Worm (Caenorhabditis elegans): ENCODE data around the gene H09F14.1.

Gene H09F14.1

ce11 chrV:10615496-10615895 is at the start of gene H09F14.1:
Gene H09F14.1, minus strand, starts transcription at chrV:10615596.
- no peak for TF ChIP-seq ceh-31 (tag; optimal IDR thresholded peaks at IDR 0.05)
- no peak for TF ChIP-seq unc-55 (GFP tag; optimal IDR thresholded peaks at IDR 0.05)
- TF ChIP-seq dmd-4 (tag; optimal IDR thresholded peaks at IDR 0.05; ENCODE audit: borderline replicate concordance) = no peak
- no peak for TF ChIP-seq unc-86 (tag; optimal IDR thresholded peaks at IDR 0.05)
- TF ChIP-seq sox-2 (GFP tag; IDR thresholded peaks at IDR 0.05) = no peak
- TF ChIP-seq fax-1 (tag; optimal IDR thresholded peaks at IDR 0.05) = no peak
- no peak for TF ChIP-seq hlh-13 (GFP tag; optimal IDR thresholded peaks at IDR 0.05)
- TF ChIP-seq ref-2 (tag; optimal IDR thresholded peaks at IDR 0.05) = no peak
- no peak for TF ChIP-seq pros-1 (tag; optimal IDR thresholded peaks at IDR 0.05)
- TF ChIP-seq pat-9 (tag; optimal IDR thresholded peaks at IDR 0.05) = no peak
- TF ChIP-seq hlh-8 (tag; optimal IDR thresholded peaks at IDR 0.05) = no peak
- no peak for TF ChIP-seq K02D7.2 (tag; optimal IDR thresholded peaks at IDR 0.05)
- no peak for TF ChIP-seq fkh-10 (GFP tag; optimal IDR thresholded peaks at IDR 0.05)
- no peak for TF ChIP-seq ttx-3 (tag; optimal IDR thresholded peaks at IDR 0.05)
- TF ChIP-seq ceh-6 (GFP tag; optimal IDR thresholded peaks at IDR 0.05) = no peak
- TF ChIP-seq npax-4 (tag; optimal IDR thresholded peaks at IDR 0.05) = no peak
- no peak for TF ChIP-seq syd-9 (tag; optimal IDR thresholded peaks at IDR 0.05)
- no peak for TF ChIP-seq unc-42 (tag; optimal IDR thresholded peaks at IDR 0.05)
- no peak for TF ChIP-seq eyg-1 (tag; optimal IDR thresholded peaks at IDR 0.05)

ce11 chrV:10664271-10664670 is 48.9 kb upstream of the H09F14.1 start:
- TF ChIP-seq ceh-2 (tag; optimal IDR thresholded peaks at IDR 0.05) (no peak), madf-2 (tag; optimal IDR thresholded peaks at IDR 0.05) (no peak), nhr-232 (tag; optimal IDR thresholded peaks at IDR 0.05) (no peak), hlh-8 (tag; optimal IDR thresholded peaks at IDR 0.05) (no peak), zip-5 (tag; optimal IDR thresholded peaks at IDR 0.05) (no peak), unc-55 (GFP tag; optimal IDR thresholded peaks at IDR 0.05) (no peak), ceh-14 (tag; optimal IDR thresholded peaks at IDR 0.05) (no peak)

ce11 chrV:10662000-10662399 is 46.6 kb upstream of the H09F14.1 start:
- no peak for TF ChIP-seq unc-86 (tag; optimal IDR thresholded peaks at IDR 0.05)
- no peak for TF ChIP-seq ceh-18 (tag; optimal IDR thresholded peaks at IDR 0.05)
- no peak for TF ChIP-seq pha-4 (tag; optimal IDR thresholded peaks at IDR 0.05)
- TF ChIP-seq rnt-1 (tag; optimal IDR thresholded peaks at IDR 0.05) = no peak
- TF ChIP-seq fax-1 (tag; optimal IDR thresholded peaks at IDR 0.05) = no peak
- no peak for TF ChIP-seq gmeb-2 (tag; optimal IDR thresholded peaks at IDR 0.05)
- no peak for TF ChIP-seq lim-6 (tag; optimal IDR thresholded peaks at IDR 0.05)
- TF ChIP-seq hlh-30 (tag; optimal IDR thresholded peaks at IDR 0.05; ENCODE audit: insufficient read depth) = no peak
- TF ChIP-seq ceh-2 (tag; optimal IDR thresholded peaks at IDR 0.05) = no peak
- no peak for TF ChIP-seq ceh-6 (GFP tag; optimal IDR thresholded peaks at IDR 0.05)
- no peak for TF ChIP-seq ceh-45 (GFP tag; IDR thresholded peaks at IDR 0.05)
- no peak for TF ChIP-seq hlh-15 (tag; optimal IDR thresholded peaks at IDR 0.05)

- TF ChIP-seq nfya-1 (tag; optimal IDR thresholded peaks at IDR 0.05) (no peak), ceh-2 (tag; optimal IDR thresholded peaks at IDR 0.05) (no peak), ttx-3 (tag; optimal IDR thresholded peaks at IDR 0.05) (no peak), sox-2 (GFP tag; IDR thresholded peaks at IDR 0.05) (no peak), F13H6.1 (tag; optimal IDR thresholded peaks at IDR 0.05) (no peak), elt-2 (tag; optimal IDR thresholded peaks at IDR 0.05) (no peak), mec-3 (tag; optimal IDR thresholded peaks at IDR 0.05; ENCODE audit: borderline replicate concordance) (no peak)
These were observed 46.1 kb upstream of the H09F14.1 start, which contains the start of gene sqv-4 for ce11 chrV:10661417-10661945. Gene sqv-4, minus strand, starts transcription at chrV:10661467.
